Worm (Caenorhabditis elegans) whole organism, L1 larva: ENCODE measurements around the gene catp-4.

Source experiments
- aly-2 ChIP-seq: fragments of 150-350 bp; optimal IDR thresholded peaks from 2 replicates; lab custom pipeline; 2014; ENCODE audit warnings: missing biosample characterization, missing genetic modification characterization
- ceh-82 ChIP-seq, 3 experiments: fragments of 150-350 bp in 1 of 3; sonication (generic microtip) in 2 of 3; optimal IDR thresholded peaks; 2 replicates each; lab custom pipeline; 2014 to 2017; ENCODE audit warnings: missing biosample characterization in 3 of 3, missing genetic modification characterization in 3 of 3
- ceh-88 ChIP-seq: fragments of 200-800 bp; sonication (Bioruptor generic); IDR thresholded peaks from 2 replicates; pipeline ENCODE4 v1.3.6; 2022; ENCODE audit warnings: missing genetic modification characterization, missing compliant biosample characterization
- dpl-1 ChIP-seq, 3 experiments: fragments of 150-350 bp in 2 of 3; sonication (generic microtip) in 1 of 3; optimal IDR thresholded peaks; 2 replicates each; lab custom pipeline; 2014 to 2017; ENCODE audit warnings: missing biosample characterization in 3 of 3, missing genetic modification characterization in 3 of 3, missing genetic modification reagents in 3 of 3
- efl-1 ChIP-seq, 4 experiments: fragments of 150-350 bp; optimal IDR thresholded peaks in 3 of 4; peaks in 1 of 4; 1 replicate in 1 of 4; 2 replicates in 3 of 4; lab custom pipeline; 2014; ENCODE audit warnings: missing biosample characterization in 2 of 4, missing genetic modification characterization in 2 of 4, missing genetic modification reagents in 2 of 4
- efl-3 ChIP-seq: fragments of 200-800 bp; sonication (Bioruptor generic); optimal IDR thresholded peaks from 2 replicates; lab custom pipeline; 2018; ENCODE audit warnings: mild to moderate bottlenecking, missing genetic modification characterization, missing compliant biosample characterization
- egl-27 ChIP-seq, 2 experiments: fragments of 150-350 bp in 1 of 2; sonication (generic microtip); optimal IDR thresholded peaks; 3 replicates each; lab custom pipeline; 2017 to 2018; ENCODE audit warnings: missing biosample characterization in 2 of 2, missing genetic modification characterization in 2 of 2, missing genetic modification reagents in 2 of 2
- elt-2 ChIP-seq: sonication (generic microtip); optimal IDR thresholded peaks from 2 replicates; lab custom pipeline; 2016; ENCODE audit warnings: missing genetic modification characterization, mild to moderate bottlenecking, inconsistent platforms, missing compliant biosample characterization, missing genetic modification reagents
- elt-3 ChIP-seq, 6 experiments: fragments of 150-350 bp in 1 of 6; sonication (generic microtip); optimal IDR thresholded peaks; 2 replicates each; lab custom pipeline; 2017 to 2018; ENCODE audit warnings: missing biosample characterization in 6 of 6, missing genetic modification characterization in 6 of 6, inconsistent platforms in 1 of 6
- ets-5 ChIP-seq: fragments of 200-800 bp; sonication (Bioruptor generic); IDR thresholded peaks from 2 replicates; pipeline ENCODE4 v1.3.6; 2022; ENCODE audit warnings: missing genetic modification characterization, missing compliant biosample characterization
- fkh-10 ChIP-seq: sonication (generic microtip); optimal IDR thresholded peaks from 2 replicates; lab custom pipeline; 2017; ENCODE audit warnings: missing biosample characterization, missing genetic modification reagents, missing genetic modification characterization
- fkh-8 ChIP-seq: sonication (generic microtip); optimal IDR thresholded peaks from 2 replicates; lab custom pipeline; 2016; ENCODE audit warnings: mild to moderate bottlenecking, missing genetic modification characterization, missing compliant biosample characterization
- fos-1 ChIP-seq: fragments of 150-350 bp; optimal IDR thresholded peaks from 2 replicates; lab custom pipeline; 2014; ENCODE audit warnings: missing biosample characterization, missing genetic modification characterization
- irx-1 ChIP-seq: sonication (generic microtip); optimal IDR thresholded peaks from 2 replicates; lab custom pipeline; 2016; ENCODE audit warnings: missing genetic modification characterization, missing compliant biosample characterization
- isw-1 ChIP-seq: fragments of 200-800 bp; sonication (Bioruptor generic); IDR thresholded peaks from 2 replicates; pipeline ENCODE4 v1.3.6; 2022; ENCODE audit warnings: missing genetic modification characterization, missing compliant biosample characterization
- lin-14 ChIP-seq: fragments of 200-800 bp; sonication (Bioruptor generic); optimal IDR thresholded peaks from 2 replicates; lab custom pipeline; 2018; ENCODE audit warnings: mild to moderate bottlenecking, missing genetic modification characterization, moderate library complexity, missing compliant biosample characterization
- lin-35 ChIP-seq, 2 experiments: fragments of 150-350 bp; optimal IDR thresholded peaks; 2 replicates each; lab custom pipeline; 2014; ENCODE audit warnings: missing biosample characterization in 2 of 2, missing genetic modification characterization in 2 of 2, missing genetic modification reagents in 2 of 2
- lin-39 ChIP-seq: fragments of 150-350 bp; optimal IDR thresholded peaks from 2 replicates; lab custom pipeline; 2014; ENCODE audit warnings: missing biosample characterization, missing genetic modification reagents, missing genetic modification characterization
- lir-3 ChIP-seq: sonication (generic microtip); optimal IDR thresholded peaks from 2 replicates; lab custom pipeline; 2016; ENCODE audit warnings: mild to moderate bottlenecking, missing genetic modification characterization, moderate library complexity, missing compliant biosample characterization; ENCODE audit not compliant: poor library complexity
- lsy-2 ChIP-seq, 2 experiments: fragments of 150-350 bp; optimal IDR thresholded peaks; 2 replicates each; lab custom pipeline; 2014; ENCODE audit warnings: missing biosample characterization in 2 of 2, missing genetic modification characterization in 2 of 2
- mdl-1 ChIP-seq, 2 experiments: fragments of 150-350 bp; optimal IDR thresholded peaks; 2 replicates each; lab custom pipeline; 2014 to 2017; ENCODE audit warnings: missing biosample characterization in 2 of 2, missing genetic modification characterization in 2 of 2, inconsistent platforms in 1 of 2
- mep-1 ChIP-seq: fragments of 150-350 bp; optimal IDR thresholded peaks from 2 replicates; lab custom pipeline; 2014; ENCODE audit warnings: missing biosample characterization, missing genetic modification characterization
- nhr-12 ChIP-seq: sonication (generic microtip); optimal IDR thresholded peaks from 2 replicates; lab custom pipeline; 2017; ENCODE audit warnings: missing biosample characterization, missing genetic modification characterization
- nhr-19 ChIP-seq: fragments of 200-800 bp; sonication (Bioruptor generic); conservative IDR thresholded peaks from 2 replicates; pipeline ENCODE4 v1.3.6; 2022; ENCODE audit warnings: missing genetic modification characterization, missing compliant biosample characterization
- nhr-20 ChIP-seq: sonication (generic microtip); optimal IDR thresholded peaks from 2 replicates; lab custom pipeline; 2016; ENCODE audit warnings: mild to moderate bottlenecking, missing genetic modification characterization, missing compliant biosample characterization
- nhr-47 ChIP-seq: sonication (generic microtip); optimal IDR thresholded peaks from 2 replicates; lab custom pipeline; 2016; ENCODE audit warnings: mild to moderate bottlenecking, missing genetic modification characterization, moderate library complexity, missing compliant biosample characterization
- nhr-71 ChIP-seq: sonication (generic microtip); optimal IDR thresholded peaks from 2 replicates; lab custom pipeline; 2016; ENCODE audit warnings: mild to moderate bottlenecking, missing genetic modification characterization, moderate library complexity, missing compliant biosample characterization
- nhr-77 ChIP-seq: fragments of 150-350 bp; optimal IDR thresholded peaks from 2 replicates; lab custom pipeline; 2014; ENCODE audit warnings: missing biosample characterization, missing genetic modification characterization
- nhr-84 ChIP-seq: sonication (generic microtip); optimal IDR thresholded peaks from 2 replicates; lab custom pipeline; 2017; ENCODE audit warnings: missing biosample characterization, missing genetic modification characterization
- nhr-90 ChIP-seq: sonication (generic microtip); optimal IDR thresholded peaks from 2 replicates; lab custom pipeline; 2016; ENCODE audit warnings: mild to moderate bottlenecking, missing genetic modification characterization, missing compliant biosample characterization; ENCODE audit not compliant: poor library complexity
- pag-3 ChIP-seq: sonication (generic microtip); optimal IDR thresholded peaks from 2 replicates; lab custom pipeline; 2017; ENCODE audit warnings: missing genetic modification characterization, mild to moderate bottlenecking, missing compliant biosample characterization, antibody characterized with exemption, borderline replicate concordance; ENCODE audit not compliant: insufficient read depth
- skn-1 ChIP-seq: fragments of 150-350 bp; optimal IDR thresholded peaks from 2 replicates; lab custom pipeline; 2014; ENCODE audit warnings: missing biosample characterization, missing genetic modification characterization
- snpc-4 ChIP-seq: fragments of 150-350 bp; optimal IDR thresholded peaks from 2 replicates; lab custom pipeline; 2014; ENCODE audit warnings: missing biosample characterization, missing genetic modification characterization
- snu-23 ChIP-seq: sonication (generic microtip); optimal IDR thresholded peaks from 2 replicates; lab custom pipeline; 2016; ENCODE audit warnings: missing genetic modification characterization, missing compliant biosample characterization
- sox-4 ChIP-seq: sonication (generic microtip); optimal IDR thresholded peaks from 2 replicates; lab custom pipeline; 2016; ENCODE audit warnings: missing genetic modification characterization, missing compliant biosample characterization
- sup-37 ChIP-seq: fragments of 200-800 bp; sonication (Bioruptor generic); optimal IDR thresholded peaks from 2 replicates; lab custom pipeline; 2018; ENCODE audit warnings: mild to moderate bottlenecking, missing genetic modification characterization, missing compliant biosample characterization
- swsn-7 ChIP-seq: sonication (generic microtip); optimal IDR thresholded peaks from 2 replicates; lab custom pipeline; 2016; ENCODE audit warnings: missing genetic modification characterization, missing compliant biosample characterization
- tbx-2 ChIP-seq: sonication (generic microtip); optimal IDR thresholded peaks from 2 replicates; lab custom pipeline; 2016; ENCODE audit warnings: missing genetic modification characterization, missing compliant biosample characterization
- unc-130 ChIP-seq: fragments of 150-350 bp; optimal IDR thresholded peaks from 2 replicates; lab custom pipeline; 2017; ENCODE audit warnings: missing biosample characterization, missing genetic modification characterization, inconsistent platforms
- unc-30 ChIP-seq: sonication (generic microtip); optimal IDR thresholded peaks from 2 replicates; lab custom pipeline; 2017; ENCODE audit warnings: missing biosample characterization, missing genetic modification characterization
- unc-86 ChIP-seq: sonication (generic microtip); optimal IDR thresholded peaks from 2 replicates; lab custom pipeline; 2016; ENCODE audit warnings: missing genetic modification characterization, missing compliant biosample characterization
- unc-98 ChIP-seq: fragments of 200-800 bp; sonication (Bioruptor generic); IDR thresholded peaks from 2 replicates; pipeline ENCODE4 v1.3.6; 2022; ENCODE audit warnings: missing genetic modification characterization, missing compliant biosample characterization
- xbp-1 ChIP-seq: sonication (generic microtip); optimal IDR thresholded peaks from 2 replicates; lab custom pipeline; 2016; ENCODE audit warnings: missing genetic modification characterization, missing compliant biosample characterization
- zag-1 ChIP-seq: fragments of 150-350 bp; optimal IDR thresholded peaks from 2 replicates; lab custom pipeline; 2014; ENCODE audit warnings: missing biosample characterization, missing genetic modification characterization
- ztf-4 ChIP-seq: fragments of 150-350 bp; optimal IDR thresholded peaks from 2 replicates; lab custom pipeline; 2014; ENCODE audit warnings: missing biosample characterization, missing genetic modification characterization

The catp-4 gene

ce11 chrII:14641387-14641786 is 48.0 kb downstream of the catp-4 start:
- TF ChIP-seq snpc-4 (tag; lab: Kevin White, UChicago) = peak; percentile 91
- TF ChIP-seq nhr-19 (GFP tag; lab: Robert Waterston, UW) = peak; percentile 58
- peak; percentile 46 for TF ChIP-seq nhr-90 (tag; lab: Kevin White, UChicago)
- peak; percentile 10 for TF ChIP-seq lin-14 (GFP tag; lab: Kevin White, UChicago)
- peak; percentile 29 for TF ChIP-seq nhr-47 (tag; lab: Kevin White, UChicago)
- peak; percentile 23 for TF ChIP-seq nhr-71 (tag; lab: Kevin White, UChicago)

ce11 chrII:14643983-14644382 is 50.6 kb downstream of the catp-4 start, which contains the start of gene atgp-2:
atgp-2 (minus strand) TSS chrII:14644083.
- no peak for TF ChIP-seq unc-30 (tag; lab: Kevin White, UChicago)
- no peak for TF ChIP-seq zag-1 (tag; lab: Kevin White, UChicago)
- no peak for TF ChIP-seq pag-3 (tag; lab: Kevin White, UChicago)
- peak in 1 of 6 experiments; percentile 26 for TF ChIP-seq elt-3 (tag; optimal IDR thresholded peaks at IDR 0.05; lab: Kevin White, UChicago)
- no peak for TF ChIP-seq nhr-77 (tag; lab: Kevin White, UChicago)
- no peak for TF ChIP-seq mep-1

DNA sequence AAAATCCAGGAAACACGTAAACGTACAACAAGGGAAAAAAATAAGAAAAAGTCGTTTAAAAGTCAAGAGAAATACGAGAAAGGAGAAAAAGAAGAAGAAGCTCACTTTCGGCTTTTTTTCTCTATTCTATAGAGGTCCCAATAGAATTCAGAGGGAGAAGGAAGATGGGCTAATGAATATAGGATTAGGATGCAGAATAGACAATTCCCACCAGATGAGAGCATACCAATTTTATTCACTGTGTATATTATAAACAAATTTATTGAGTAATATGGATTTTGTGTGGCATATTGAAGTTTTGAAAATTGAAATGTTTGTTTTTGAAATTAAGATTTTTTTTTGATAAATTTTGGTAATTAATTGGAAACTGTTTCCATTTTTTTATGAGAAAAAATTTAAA is 51.1 kb downstream of the catp-4 start:
- TF ChIP-seq fkh-8 (tag; lab: Kevin White, UChicago) (no peak), nhr-19 (GFP tag; lab: Robert Waterston, UW) (no peak), ztf-4 (no peak), ceh-88 (GFP tag; lab: Robert Waterston, UW) (no peak), irx-1 (no peak), lin-39 (no peak), nhr-12 (tag; lab: Kevin White, UChicago) (no peak), skn-1 (no peak), fkh-10 (GFP tag; lab: Kevin White, UChicago) (no peak), unc-130 (tag; lab: Kevin White, UChicago) (no peak), elt-2 (tag; lab: Kevin White, UChicago) (no peak), pag-3 (tag; lab: Kevin White, UChicago) (no peak), efl-3 (no peak), egl-27 (tag; optimal IDR thresholded peaks at IDR 0.05; lab: Kevin White, UChicago) (no peak), xbp-1 (tag; lab: Kevin White, UChicago) (no peak), sox-4 (tag; lab: Kevin White, UChicago) (no peak), unc-86 (tag; lab: Kevin White, UChicago) (no peak), aly-2 (tag; lab: Kevin White, UChicago) (no peak), lin-35 (GFP tag; optimal IDR thresholded peaks at IDR 0.05; lab: Kevin White, UChicago) (no peak), isw-1 (no peak)

DNA sequence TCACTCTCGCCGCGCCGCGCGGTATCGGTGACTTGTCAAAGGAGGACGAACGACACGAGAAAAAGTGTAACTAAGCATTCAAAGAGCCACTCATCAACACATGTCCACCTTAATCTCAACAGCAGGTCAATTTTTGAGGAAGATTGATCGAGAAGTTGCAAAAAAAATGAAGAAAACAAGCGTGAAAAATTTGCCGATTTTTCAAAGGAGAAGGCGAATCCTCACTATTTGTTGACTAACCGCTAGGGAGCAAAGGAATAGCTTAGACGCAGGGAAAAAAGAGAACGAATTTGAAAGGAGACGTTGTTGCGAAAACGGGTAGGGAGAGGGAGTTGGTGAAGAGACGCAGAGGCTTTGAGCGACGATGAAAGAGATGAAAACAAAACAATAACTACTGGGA is 51.9 kb downstream of the catp-4 start:
- TF ChIP-seq nhr-47 (tag; lab: Kevin White, UChicago) = peak; percentile 35
- peak; percentile 40 to 65 for TF ChIP-seq lsy-2 (tag; optimal IDR thresholded peaks at IDR 0.05; lab: Kevin White, UChicago)
- peak; percentile 12 to 21 (median 14) for TF ChIP-seq dpl-1 (GFP tag; optimal IDR thresholded peaks at IDR 0.05; lab: Kevin White, UChicago)
- TF ChIP-seq tbx-2 (tag; lab: Kevin White, UChicago) = peak; percentile 52
- TF ChIP-seq sup-37 = no peak
- TF ChIP-seq lir-3 (tag; lab: Kevin White, UChicago) = no peak
- TF ChIP-seq lin-35 (GFP tag; optimal IDR thresholded peaks at IDR 0.05; lab: Kevin White, UChicago) = peak; percentile 24 to 26
- peak; percentile 5 for TF ChIP-seq fos-1 (tag; lab: Kevin White, UChicago)
- peak; percentile 46 for TF ChIP-seq swsn-7 (tag; lab: Kevin White, UChicago)
- peak; percentile 45 for TF ChIP-seq nhr-20 (tag; lab: Kevin White, UChicago)
- TF ChIP-seq ets-5 = no peak
- peak; percentile 74 for TF ChIP-seq snpc-4 (tag; lab: Kevin White, UChicago)
- peak in 2 of 3 experiments; percentile 16 to 47 for TF ChIP-seq ceh-82 (tag; optimal IDR thresholded peaks at IDR 0.05; lab: Kevin White, UChicago)
- peak in 1 of 2 experiments; percentile 23 for TF ChIP-seq mdl-1 (tag; optimal IDR thresholded peaks at IDR 0.05; lab: Kevin White, UChicago)
- peak; percentile 91 for TF ChIP-seq lin-39
- TF ChIP-seq unc-98 (GFP tag; lab: Robert Waterston, UW) = no peak
- no peak for TF ChIP-seq nhr-84 (tag; lab: Kevin White, UChicago)
- no peak for TF ChIP-seq fkh-10 (GFP tag; lab: Kevin White, UChicago)
- peak; percentile 24; the same call in 1 of the 2 replicates for TF ChIP-seq nhr-19 (GFP tag; lab: Robert Waterston, UW)
- peak; percentile 68 for TF ChIP-seq snu-23 (GFP tag; lab: Kevin White, UChicago)
- peak; percentile 14 for TF ChIP-seq nhr-77 (tag; lab: Kevin White, UChicago)
- TF ChIP-seq efl-1 (optimal IDR thresholded peaks at IDR 0.05; lab: Kevin White, UChicago) = peak; percentile 57 to 63
- TF ChIP-seq efl-1 (GFP tag; optimal IDR thresholded peaks at IDR 0.05 in 1 of 2; lab: Kevin White, UChicago) = peak in 1 of 2 experiments; percentile 47
- peak in 1 of 6 experiments; percentile 7 for TF ChIP-seq elt-3 (tag; optimal IDR thresholded peaks at IDR 0.05; lab: Kevin White, UChicago)
